Fruit fly (Drosophila melanogaster) whole organism, embryonic: ENCODE results near the gene Fibp.

Source experiments
- CG13296 ChIP-seq: fragments of 200-800 bp; sonication (Bioruptor generic); optimal IDR thresholded peaks from 3 replicates; lab custom pipeline; 2018; ENCODE audit warnings: missing biosample characterization, mild to moderate bottlenecking, missing genetic modification characterization
- CG15479 ChIP-seq: fragments of 200-800 bp; sonication (Bioruptor generic); optimal IDR thresholded peaks from 3 replicates; lab custom pipeline; 2019; ENCODE audit warnings: missing biosample characterization, mild to moderate bottlenecking, missing genetic modification characterization, moderate library complexity
- CG16863 ChIP-seq: fragments of 200-800 bp; sonication (Bioruptor generic); optimal IDR thresholded peaks from 3 replicates; lab custom pipeline; 2016; ENCODE audit warnings: missing biosample characterization, missing genetic modification characterization
- HLHmδ ChIP-seq: fragments of 200-800 bp; sonication (Bioruptor generic); optimal IDR thresholded peaks from 2 replicates; lab custom pipeline; 2018; ENCODE audit warnings: missing biosample characterization, mild to moderate bottlenecking, missing genetic modification characterization, moderate library complexity
- Sox100B ChIP-seq: fragments of 200-800 bp; sonication (Bioruptor generic); optimal IDR thresholded peaks from 3 replicates; lab custom pipeline; 2018; ENCODE audit warnings: missing biosample characterization, mild to moderate bottlenecking, missing genetic modification characterization
- aop ChIP-seq: fragments of 200-800 bp; sonication (Bioruptor generic); IDR thresholded peaks from 2 replicates; pipeline ENCODE4 v1.3.6; 2022; ENCODE audit warnings: missing biosample characterization, missing genetic modification characterization
- ap ChIP-seq: fragments of 200-800 bp; sonication (Bioruptor generic); IDR thresholded peaks from 2 replicates; pipeline ENCODE4 v1.3.6; 2022; ENCODE audit warnings: missing biosample characterization, missing genetic modification characterization
- dmrt11E ChIP-seq: fragments of 200-800 bp; sonication (Bioruptor generic); optimal IDR thresholded peaks from 3 replicates; lab custom pipeline; 2018; ENCODE audit warnings: missing biosample characterization, mild to moderate bottlenecking, missing genetic modification characterization, moderate library complexity
- en ChIP-seq: fragments of 200-800 bp; sonication (Bioruptor generic); optimal IDR thresholded peaks from 2 replicates; lab custom pipeline; 2016; ENCODE audit warnings: missing biosample characterization, missing genetic modification characterization
- fu2 ChIP-seq: fragments of 200-800 bp; sonication (Bioruptor generic); optimal IDR thresholded peaks from 2 replicates; lab custom pipeline; 2016; ENCODE audit warnings: missing biosample characterization, missing genetic modification characterization
- tap ChIP-seq: fragments of 200-800 bp; optimal IDR thresholded peaks from 3 replicates; lab custom pipeline; 2019; ENCODE audit warnings: missing biosample characterization, mild to moderate bottlenecking, missing genetic modification characterization, moderate library complexity

DNA sequence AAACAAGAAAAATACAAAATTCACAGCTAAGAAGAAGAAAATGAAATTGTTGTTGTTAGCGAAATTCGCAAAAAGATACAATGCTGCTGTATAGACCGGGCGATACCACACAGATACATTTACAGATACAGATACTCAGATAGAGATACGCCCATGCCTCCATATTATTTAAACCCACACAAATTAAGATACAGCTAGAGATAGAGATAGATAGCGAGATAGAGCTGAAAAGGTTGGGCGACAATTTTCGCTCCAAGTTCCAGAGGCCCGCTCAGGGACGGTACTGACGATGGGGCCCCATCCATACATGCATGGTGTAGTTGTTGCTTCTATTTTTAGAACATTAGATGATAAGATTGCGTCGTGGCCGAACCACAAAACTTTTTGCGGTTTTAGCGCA is 30.1 kb downstream of the Fibp start:
- TF ChIP-seq aop (GFP tag; lab: Robert Waterston, UW) = no peak
- no peak for TF ChIP-seq CG16863
- TF ChIP-seq CG15479 = peak; percentile 30
- no peak for TF ChIP-seq dmrt11E
- TF ChIP-seq tap (tag; lab: Kevin White, UChicago) = no peak
- TF ChIP-seq HLHmδ (GFP tag; lab: Kevin White, UChicago) = no peak
- TF ChIP-seq en (GFP tag; lab: Kevin White, UChicago) = no peak
- TF ChIP-seq Sox100B (GFP tag; lab: Kevin White, UChicago) = no peak
- TF ChIP-seq ap (GFP tag; lab: Robert Waterston, UW) = no peak
- TF ChIP-seq CG13296 (GFP tag; lab: Kevin White, UChicago) = no peak
- no peak for TF ChIP-seq fu2 (GFP tag; lab: Kevin White, UChicago)
